Fruit fly (Drosophila melanogaster) whole organism, pupa: ENCODE data around the gene CG15332.

Experiments
- CG13204 ChIP-seq: fragments of 200-800 bp; sonication (Bioruptor generic); optimal IDR thresholded peaks from 2 replicates; lab custom pipeline; 2018; ENCODE audit warnings: missing biosample characterization, mild to moderate bottlenecking, missing genetic modification characterization, moderate library complexity
- CG4496 ChIP-seq: fragments of 200-800 bp; sonication (Bioruptor generic); IDR thresholded peaks from 3 replicates; pipeline ENCODE4 v1.3.6; 2022; ENCODE audit warnings: missing biosample characterization, missing genetic modification characterization
- CG8159 ChIP-seq: fragments of 200-800 bp; sonication (Bioruptor generic); optimal IDR thresholded peaks from 3 replicates; lab custom pipeline; 2018; ENCODE audit warnings: missing biosample characterization, mild to moderate bottlenecking, missing genetic modification characterization, moderate library complexity
- CG9948 ChIP-seq: fragments of 200-800 bp; sonication (Bioruptor generic); optimal IDR thresholded peaks from 2 replicates; lab custom pipeline; 2018; ENCODE audit warnings: missing biosample characterization, mild to moderate bottlenecking, missing genetic modification characterization, moderate library complexity
- EcR ChIP-seq: fragments of 200-800 bp; sonication (Bioruptor generic); optimal IDR thresholded peaks from 3 replicates; lab custom pipeline; 2019; ENCODE audit warnings: missing biosample characterization, missing genetic modification characterization, mild to moderate bottlenecking, moderate library complexity, missing genetic modification reagents
- Ets98B ChIP-seq: fragments of 200-800 bp; sonication (Bioruptor generic); IDR thresholded peaks from 2 replicates; pipeline ENCODE4 v1.3.6; 2022; ENCODE audit warnings: missing biosample characterization, missing genetic modification characterization
- Pif1B ChIP-seq: fragments of 200-800 bp; sonication (Bioruptor generic); optimal IDR thresholded peaks from 3 replicates; lab custom pipeline; 2016; ENCODE audit warnings: missing biosample characterization, missing genetic modification characterization

- TF ChIP-seq CG8159 (tag; lab: Kevin White, UChicago) (no peak), EcR (GFP tag; lab: Kevin White, UChicago) (no peak), CG9948 (tag; lab: Kevin White, UChicago) (no peak), Ets98B (no peak), CG4496 (no peak; the same call in 2 of the 3 replicates), Pif1B (GFP tag; lab: Kevin White, UChicago) (no peak), CG13204 (GFP tag; lab: Kevin White, UChicago) (no peak)
Measured at dm6 chrX:7923063-7923462, 32.7 kb downstream of the CG15332 start.
